Worm (Caenorhabditis elegans): ENCODE measurements around the gene acr-20.

acr-20 gene

ce11 chrII:14377796-14378195 lies at the start of gene acr-20:
Gene acr-20 (minus strand): TSS chrII:14377896.
- no peak for TF ChIP-seq nhr-11 (tag; optimal IDR thresholded peaks at IDR 0.05)
- TF ChIP-seq gmeb-2 (tag; optimal IDR thresholded peaks at IDR 0.05), result no peak
- TF ChIP-seq ttx-3 (tag; optimal IDR thresholded peaks at IDR 0.05), result no peak
- TF ChIP-seq hlh-30 (tag; optimal IDR thresholded peaks at IDR 0.05; ENCODE audit: insufficient read depth), result peak; percentile 15
- no peak for TF ChIP-seq fkh-10 (GFP tag; optimal IDR thresholded peaks at IDR 0.05)

- TF ChIP-seq mec-3 (tag; optimal IDR thresholded peaks at IDR 0.05; ENCODE audit: borderline replicate concordance) (no peak), nfya-1 (tag; optimal IDR thresholded peaks at IDR 0.05) (no peak), zip-5 (tag; optimal IDR thresholded peaks at IDR 0.05) (no peak), hlh-8 (tag; optimal IDR thresholded peaks at IDR 0.05) (no peak), hlh-30 (tag; optimal IDR thresholded peaks at IDR 0.05; ENCODE audit: insufficient read depth) (no peak), dve-1 (tag; optimal IDR thresholded peaks at IDR 0.05) (no peak), ceh-45 (GFP tag; IDR thresholded peaks at IDR 0.05) (no peak), ceh-19 (GFP tag; optimal IDR thresholded peaks at IDR 0.05) (no peak), elt-4 (tag; optimal IDR thresholded peaks at IDR 0.05) (no peak)
Observed at ce11 chrII:14424791-14425190, 47.1 kb upstream of the acr-20 start, which contains the start of gene plx-2. Gene plx-2 (minus strand): TSS chrII:14424891.

- no peak for TF ChIP-seq hlh-8 (tag; optimal IDR thresholded peaks at IDR 0.05)
- TF ChIP-seq ceh-24 (tag; optimal IDR thresholded peaks at IDR 0.05), result no peak
- TF ChIP-seq tbx-2 (tag; optimal IDR thresholded peaks at IDR 0.05), result no peak
- no peak for TF ChIP-seq Y22D7AL.16 (tag; optimal IDR thresholded peaks at IDR 0.05)
- TF ChIP-seq eyg-1 (tag; optimal IDR thresholded peaks at IDR 0.05), result no peak
- no peak for TF ChIP-seq ztf-16 (tag; optimal IDR thresholded peaks at IDR 0.05)
- no peak for TF ChIP-seq ceh-45 (GFP tag; IDR thresholded peaks at IDR 0.05)
- no peak for TF ChIP-seq unc-55 (GFP tag; optimal IDR thresholded peaks at IDR 0.05)
- TF ChIP-seq hlh-30 (tag; optimal IDR thresholded peaks at IDR 0.05; ENCODE audit: insufficient read depth), result no peak
- TF ChIP-seq lin-11 (tag; optimal IDR thresholded peaks at IDR 0.05), result no peak
- no peak for TF ChIP-seq che-1 (tag; optimal IDR thresholded peaks at IDR 0.05)
- TF ChIP-seq unc-42 (tag; optimal IDR thresholded peaks at IDR 0.05), result no peak
- no peak for TF ChIP-seq ceh-34 (tag; optimal IDR thresholded peaks at IDR 0.05)
- TF ChIP-seq pha-4 (tag; optimal IDR thresholded peaks at IDR 0.05), result no peak
- TF ChIP-seq ceh-14 (tag; optimal IDR thresholded peaks at IDR 0.05), result no peak
- TF ChIP-seq nhr-232 (tag; optimal IDR thresholded peaks at IDR 0.05), result no peak
- no peak for TF ChIP-seq ceh-31 (tag; optimal IDR thresholded peaks at IDR 0.05)
- TF ChIP-seq sox-4 (tag; optimal IDR thresholded peaks at IDR 0.05), result no peak
- TF ChIP-seq pqm-1 (tag; optimal IDR thresholded peaks at IDR 0.05), result no peak
Observed at ce11 chrII:14416988-14417387, 39.3 kb upstream of the acr-20 start.

- TF ChIP-seq T23F11.4 (GFP tag; optimal IDR thresholded peaks at IDR 0.05) (no peak), gmeb-2 (tag; optimal IDR thresholded peaks at IDR 0.05) (no peak), hlh-8 (tag; optimal IDR thresholded peaks at IDR 0.05) (no peak), ceh-45 (GFP tag; IDR thresholded peaks at IDR 0.05) (no peak), pqm-1 (tag; optimal IDR thresholded peaks at IDR 0.05) (no peak), tbx-7 (tag; optimal IDR thresholded peaks at IDR 0.05) (no peak), pha-4 (tag; optimal IDR thresholded peaks at IDR 0.05) (no peak), dmd-4 (tag; optimal IDR thresholded peaks at IDR 0.05; ENCODE audit: borderline replicate concordance) (no peak), hlh-15 (tag; optimal IDR thresholded peaks at IDR 0.05) (no peak), ahr-1 (tag; optimal IDR thresholded peaks at IDR 0.05) (no peak), nhr-232 (tag; optimal IDR thresholded peaks at IDR 0.05) (no peak), ama-1 (optimal IDR thresholded peaks at IDR 0.05) (no peak), K02D7.2 (tag; optimal IDR thresholded peaks at IDR 0.05) (no peak)
Observed at ce11 chrII:14415427-14415826, 37.7 kb upstream of the acr-20 start.

ce11 chrII:14413709-14414108 lies 36.0 kb upstream of the acr-20 start:
- TF ChIP-seq ztf-16 (tag; optimal IDR thresholded peaks at IDR 0.05) (no peak), lin-11 (tag; optimal IDR thresholded peaks at IDR 0.05) (no peak), C38D4.7 (GFP tag; optimal IDR thresholded peaks at IDR 0.05) (no peak), tbx-7 (tag; optimal IDR thresholded peaks at IDR 0.05) (no peak), ttx-3 (tag; optimal IDR thresholded peaks at IDR 0.05) (no peak), rnt-1 (tag; optimal IDR thresholded peaks at IDR 0.05) (no peak), fax-1 (tag; optimal IDR thresholded peaks at IDR 0.05) (no peak)
